Worm (Caenorhabditis elegans) whole organism, L4/young adult: ENCODE data around the gene ttr-36.

Experiments
- dao-5 ChIP-seq: sonication (generic microtip); optimal IDR thresholded peaks from 2 replicates; lab custom pipeline; 2016; ENCODE audit warnings: missing genotype, missing genetic modification characterization, moderate library complexity, missing compliant biosample characterization
- him-1 ChIP-seq: sonication (generic microtip); optimal IDR thresholded peaks from 2 replicates; lab custom pipeline; 2016; ENCODE audit warnings: missing genotype, missing genetic modification reagents, missing genetic modification characterization, missing compliant biosample characterization

- no peak for TF ChIP-seq dao-5 (tag; lab: Kevin White, UChicago)
- no peak for TF ChIP-seq him-1 (tag; lab: Kevin White, UChicago)
Observed at ce11 chrX:6520644-6521043, 9.9 kb downstream of the ttr-36 start.
